Worm (Caenorhabditis elegans) whole organism, L3 larva: ENCODE data around the gene glb-33.

Experiments used
- ceh-16 ChIP-seq: sonication (generic microtip); optimal IDR thresholded peaks from 2 replicates; lab custom pipeline; 2017; ENCODE audit warnings: missing biosample characterization, missing genetic modification characterization
- ceh-82 ChIP-seq: fragments of 150-350 bp; optimal IDR thresholded peaks from 2 replicates; lab custom pipeline; 2014; ENCODE audit warnings: missing biosample characterization, missing genetic modification characterization
- ceh-9 ChIP-seq: sonication (generic microtip); optimal IDR thresholded peaks from 2 replicates; lab custom pipeline; 2018; ENCODE audit warnings: missing biosample characterization, missing genetic modification characterization
- egl-27 ChIP-seq: sonication (generic microtip); optimal IDR thresholded peaks from 4 replicates; lab custom pipeline; 2017; ENCODE audit warnings: missing biosample characterization, missing genetic modification reagents, missing genetic modification characterization
- egl-5 ChIP-seq: fragments of 150-350 bp; optimal IDR thresholded peaks from 2 replicates; lab custom pipeline; 2017; ENCODE audit warnings: missing biosample characterization, missing genetic modification reagents, missing genetic modification characterization, inconsistent platforms
- elt-1 ChIP-seq: fragments of 150-350 bp; optimal IDR thresholded peaks from 2 replicates; lab custom pipeline; 2014; ENCODE audit warnings: missing biosample characterization, missing genetic modification characterization
- elt-2 ChIP-seq: sonication (generic microtip); optimal IDR thresholded peaks from 2 replicates; lab custom pipeline; 2016; ENCODE audit warnings: missing genetic modification reagents, mild to moderate bottlenecking, missing genetic modification characterization, missing compliant biosample characterization
- eor-1 ChIP-seq, 2 experiments: fragments of 150-350 bp; optimal IDR thresholded peaks; 2 replicates each; lab custom pipeline; 2014 to 2018; ENCODE audit warnings: missing biosample characterization in 2 of 2, missing genetic modification characterization in 2 of 2
- fkh-10 ChIP-seq: sonication (generic microtip); optimal IDR thresholded peaks from 2 replicates; lab custom pipeline; 2017; ENCODE audit warnings: missing biosample characterization, missing genetic modification reagents, missing genetic modification characterization
- fkh-2 ChIP-seq: fragments of 150-350 bp; optimal IDR thresholded peaks from 2 replicates; lab custom pipeline; 2014; ENCODE audit warnings: missing biosample characterization, missing genetic modification reagents, missing genetic modification characterization
- hmg-11 ChIP-seq: sonication (generic microtip); optimal IDR thresholded peaks from 2 replicates; lab custom pipeline; 2016; ENCODE audit warnings: missing genetic modification characterization, missing compliant biosample characterization
- jun-1 ChIP-seq: fragments of 150-350 bp; optimal IDR thresholded peaks from 2 replicates; lab custom pipeline; 2014; ENCODE audit warnings: missing biosample characterization, missing genetic modification reagents, missing genetic modification characterization
- lin-15B ChIP-seq: fragments of 150-350 bp; optimal IDR thresholded peaks from 2 replicates; lab custom pipeline; 2014; ENCODE audit warnings: missing biosample characterization, missing genetic modification characterization
- lin-39 ChIP-seq: fragments of 150-350 bp; optimal IDR thresholded peaks from 2 replicates; lab custom pipeline; 2018; ENCODE audit warnings: missing biosample characterization, missing genetic modification reagents, missing genetic modification characterization
- nfya-1 ChIP-seq: sonication (generic microtip); optimal IDR thresholded peaks from 2 replicates; lab custom pipeline; 2017; ENCODE audit warnings: missing genetic modification characterization, mild to moderate bottlenecking, missing compliant biosample characterization, antibody characterized with exemption, moderate library complexity; ENCODE audit not compliant: insufficient read depth
- nhr-11 ChIP-seq: fragments of 150-350 bp; optimal IDR thresholded peaks from 2 replicates; lab custom pipeline; 2014; ENCODE audit warnings: missing biosample characterization, missing genetic modification characterization
- nhr-23 ChIP-seq: fragments of 150-350 bp; optimal IDR thresholded peaks from 2 replicates; lab custom pipeline; 2014; ENCODE audit warnings: missing biosample characterization, missing genetic modification reagents, missing genetic modification characterization
- nhr-237 ChIP-seq: fragments of 150-350 bp; optimal IDR thresholded peaks from 2 replicates; lab custom pipeline; 2014; ENCODE audit warnings: missing biosample characterization, missing genetic modification characterization
- nhr-25 ChIP-seq: sonication (generic microtip); optimal IDR thresholded peaks from 2 replicates; lab custom pipeline; 2017; ENCODE audit warnings: missing biosample characterization, missing genetic modification characterization
- nhr-43 ChIP-seq: sonication (generic microtip); optimal IDR thresholded peaks from 2 replicates; lab custom pipeline; 2016; ENCODE audit warnings: mild to moderate bottlenecking, missing genetic modification characterization, missing compliant biosample characterization; ENCODE audit not compliant: poor library complexity, severe bottlenecking
- nhr-67 ChIP-seq: fragments of 150-350 bp; optimal IDR thresholded peaks from 2 replicates; lab custom pipeline; 2014; ENCODE audit warnings: missing biosample characterization, missing genetic modification characterization
- pha-4 ChIP-seq: fragments of 150-350 bp; optimal IDR thresholded peaks from 2 replicates; lab custom pipeline; 2014; ENCODE audit warnings: missing biosample characterization, missing genetic modification reagents, missing genetic modification characterization
- pqm-1 ChIP-seq: fragments of 150-350 bp; optimal IDR thresholded peaks from 2 replicates; lab custom pipeline; 2017; ENCODE audit warnings: missing biosample characterization, missing genetic modification characterization, inconsistent platforms
- sea-2 ChIP-seq: fragments of 150-350 bp; sonication (generic microtip); optimal IDR thresholded peaks from 4 replicates; lab custom pipeline; 2014; ENCODE audit warnings: missing biosample characterization, missing genetic modification reagents, missing genetic modification characterization
- snpc-4 ChIP-seq: fragments of 150-350 bp; optimal IDR thresholded peaks from 2 replicates; lab custom pipeline; 2014; ENCODE audit warnings: missing biosample characterization, missing genetic modification characterization
- unc-62 ChIP-seq: fragments of 150-350 bp; sonication (generic microtip); optimal IDR thresholded peaks from 4 replicates; lab custom pipeline; 2014; ENCODE audit warnings: missing biosample characterization, missing genetic modification reagents, missing genetic modification characterization
- zag-1 ChIP-seq: fragments of 150-350 bp; optimal IDR thresholded peaks from 2 replicates; lab custom pipeline; 2014; ENCODE audit warnings: missing biosample characterization, missing genetic modification characterization
- ztf-11 ChIP-seq: fragments of 150-350 bp; optimal IDR thresholded peaks from 2 replicates; lab custom pipeline; 2014; ENCODE audit warnings: missing biosample characterization, missing genetic modification characterization
- ztf-4 ChIP-seq: fragments of 150-350 bp; optimal IDR thresholded peaks from 2 replicates; lab custom pipeline; 2014; ENCODE audit warnings: missing biosample characterization, missing genetic modification characterization

The glb-33 gene

DNA sequence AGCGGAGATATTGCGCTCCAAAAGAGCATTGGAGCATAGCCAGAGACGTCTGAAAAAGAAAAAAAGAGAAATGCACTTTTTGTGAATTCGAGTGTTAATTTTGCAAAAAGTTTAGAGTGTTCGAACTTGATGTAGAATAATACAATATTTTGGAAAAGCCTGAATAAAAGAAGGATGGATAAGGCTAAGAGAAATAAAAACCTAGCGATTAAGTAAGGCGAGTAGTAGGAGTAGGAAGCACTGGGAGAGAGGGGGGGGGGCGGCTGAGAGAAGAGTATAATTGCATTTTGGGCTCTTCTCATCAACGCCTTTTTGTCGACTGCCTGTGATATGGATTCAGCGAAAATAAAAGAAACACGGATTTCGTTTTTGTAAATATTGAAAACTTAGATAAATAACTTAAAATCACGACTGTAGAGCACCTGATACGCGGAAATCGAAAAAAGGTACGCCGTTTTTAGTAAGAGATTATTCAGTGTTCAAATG, 34.0 kb upstream of the glb-33 start, which contains the start of gene F16B3.3:
TSS of gene F16B3.3 (minus strand) at position 51 of the 486 bp plus-strand sequence.
- no peak for TF ChIP-seq nhr-43
- no peak for TF ChIP-seq pqm-1 (tag; lab: Kevin White, UChicago)
- no peak for TF ChIP-seq zag-1 (tag; lab: Kevin White, UChicago)
- no peak for TF ChIP-seq elt-2 (tag; lab: Kevin White, UChicago)
- no peak for TF ChIP-seq ceh-16 (tag; lab: Kevin White, UChicago)
- no peak for TF ChIP-seq nhr-23 (tag; lab: Kevin White, UChicago)
- no peak for TF ChIP-seq egl-27 (tag; lab: Kevin White, UChicago)
- TF ChIP-seq sea-2 (GFP tag; lab: Kevin White, UChicago), result no peak
- TF ChIP-seq fkh-2 (tag; lab: Kevin White, UChicago), result no peak
- no peak for TF ChIP-seq ceh-9 (tag; lab: Kevin White, UChicago)
- no peak for TF ChIP-seq lin-39 (tag; lab: Kevin White, UChicago)
- no peak for TF ChIP-seq snpc-4 (tag; lab: Kevin White, UChicago)
- TF ChIP-seq eor-1 (tag; optimal IDR thresholded peaks at IDR 0.05; lab: Kevin White, UChicago), result no peak
- TF ChIP-seq ztf-4 (tag; lab: Kevin White, UChicago), result no peak
- TF ChIP-seq unc-62 (GFP tag; lab: Kevin White, UChicago), result no peak
- TF ChIP-seq, all 47 proteins: peak for 0

- TF ChIP-seq pha-4, result no peak
- peak; percentile 40 for TF ChIP-seq fkh-10 (GFP tag; lab: Kevin White, UChicago)
- no peak for TF ChIP-seq nhr-43
- TF ChIP-seq, all 47 proteins: peak for 1
Measured at ce11 chrV:1321776-1322175, 30.1 kb upstream of the glb-33 start.

DNA sequence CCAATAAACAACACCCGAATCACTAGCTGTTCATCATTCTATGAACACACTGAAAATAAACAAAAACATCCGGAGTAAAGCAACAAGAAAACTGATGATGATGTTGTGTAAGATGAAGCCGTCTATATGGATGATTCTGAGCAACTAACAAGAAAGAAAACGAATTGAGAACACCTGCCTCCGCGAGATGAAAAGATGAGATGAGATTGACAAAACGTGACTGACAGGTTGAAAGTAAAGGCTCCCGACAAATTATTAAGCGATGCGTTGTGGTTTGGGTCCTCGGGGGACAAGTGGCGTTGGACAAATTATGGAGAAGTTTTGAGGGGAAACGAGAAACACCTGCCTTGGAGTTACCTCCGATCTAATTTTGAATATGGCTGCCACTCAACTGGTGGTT, 25.9 kb upstream of the glb-33 start:
- TF ChIP-seq eor-1 (tag; optimal IDR thresholded peaks at IDR 0.05; lab: Kevin White, UChicago) (no peak), nhr-67 (no peak), nhr-11 (tag; lab: Kevin White, UChicago) (no peak), pha-4 (no peak), ceh-82 (tag; lab: Kevin White, UChicago) (no peak), nhr-23 (tag; lab: Kevin White, UChicago) (no peak)

DNA sequence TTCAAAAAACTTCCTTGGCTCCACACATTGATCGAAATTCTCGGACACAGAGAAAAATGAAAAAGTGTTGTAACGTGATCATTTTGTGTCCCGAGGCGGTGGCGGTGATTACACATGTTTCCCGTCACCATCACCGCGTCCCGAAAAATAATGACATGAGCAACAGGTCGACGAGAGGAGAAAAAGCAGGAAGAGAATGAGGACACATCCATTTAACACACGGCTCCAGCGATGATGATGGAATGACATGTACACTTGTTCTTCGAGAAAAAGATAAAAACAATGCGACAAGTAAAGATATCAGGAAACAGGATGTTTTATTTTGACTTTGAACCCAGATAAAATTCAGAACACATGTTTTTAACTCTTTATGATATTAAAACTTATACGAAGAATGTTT, 24.6 kb upstream of the glb-33 start:
- TF ChIP-seq nfya-1 (tag; lab: Kevin White, UChicago), result peak; percentile 9
- peak; percentile 8 for TF ChIP-seq lin-39 (tag; lab: Kevin White, UChicago)
- TF ChIP-seq nhr-67, result no peak

- TF ChIP-seq jun-1 (no peak), pha-4 (peak; percentile 5), egl-5 (tag; lab: Kevin White, UChicago) (no peak)
Measured at ce11 chrV:1335896-1336295, 16.0 kb upstream of the glb-33 start.

DNA sequence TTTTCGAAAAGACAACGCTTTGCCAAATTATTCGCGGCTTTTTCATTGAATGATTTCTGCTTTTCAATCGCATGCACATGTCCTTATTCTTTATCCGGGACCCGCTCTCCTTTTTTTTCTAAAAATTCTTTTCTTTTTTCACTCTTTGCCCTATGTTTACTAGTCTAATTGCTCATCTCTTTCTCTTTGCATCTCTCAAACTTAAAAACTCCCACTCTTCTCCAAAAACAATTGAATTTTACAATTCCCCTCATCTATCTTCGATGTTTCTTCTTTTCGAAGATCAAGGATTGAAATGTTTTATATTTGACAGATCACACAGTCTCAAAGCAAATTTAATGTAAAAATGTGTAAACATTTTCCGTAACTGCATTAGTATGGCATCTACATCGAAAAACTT, 14.2 kb upstream of the glb-33 start:
- TF ChIP-seq ztf-11 (no peak), hmg-11 (tag; lab: Kevin White, UChicago) (no peak), nhr-25 (tag; lab: Kevin White, UChicago) (no peak), elt-1 (tag; lab: Kevin White, UChicago) (no peak)

- no peak for TF ChIP-seq fkh-2 (tag; lab: Kevin White, UChicago)
- no peak for TF ChIP-seq nhr-25 (tag; lab: Kevin White, UChicago)
- no peak for TF ChIP-seq hmg-11 (tag; lab: Kevin White, UChicago)
- TF ChIP-seq nhr-11 (tag; lab: Kevin White, UChicago), result no peak
- TF ChIP-seq elt-1 (tag; lab: Kevin White, UChicago), result no peak
- no peak for TF ChIP-seq elt-2 (tag; lab: Kevin White, UChicago)
- TF ChIP-seq lin-15B (tag; lab: Kevin White, UChicago), result no peak
- TF ChIP-seq zag-1 (tag; lab: Kevin White, UChicago), result no peak
- no peak for TF ChIP-seq nfya-1 (tag; lab: Kevin White, UChicago)
- no peak for TF ChIP-seq fkh-10 (GFP tag; lab: Kevin White, UChicago)
- TF ChIP-seq nhr-237 (tag; lab: Kevin White, UChicago), result no peak
- no peak for TF ChIP-seq sea-2 (GFP tag; lab: Kevin White, UChicago)
Measured at ce11 chrV:1341276-1342050, 10.5 kb upstream of the glb-33 start.
